Worm (Caenorhabditis elegans) whole organism, young adult: Measurements from ENCODE around the gene emb-4.

Source experiments
- B0035.1 ChIP-seq: sonication (generic microtip); optimal IDR thresholded peaks from 2 replicates; lab custom pipeline; 2016; ENCODE audit warnings: missing genetic modification characterization, mild to moderate bottlenecking, missing compliant biosample characterization, missing genotype, missing genetic modification reagents
- D2030.7 ChIP-seq: fragments of 200-800 bp; sonication (Bioruptor generic); IDR thresholded peaks from 2 replicates; pipeline ENCODE4 v1.3.6; 2022; ENCODE audit warnings: missing genetic modification reagents, missing genetic modification characterization, missing compliant biosample characterization
- rcor-1 ChIP-seq: fragments of 200-800 bp; sonication (Bioruptor generic); IDR thresholded peaks from 2 replicates; pipeline ENCODE4 v1.3.6; 2022; ENCODE audit warnings: missing genetic modification reagents, missing genetic modification characterization, missing compliant biosample characterization
- unc-62 ChIP-seq: fragments of 150-350 bp; optimal IDR thresholded peaks from 2 replicates; lab custom pipeline; 2014; ENCODE audit warnings: missing biosample characterization, missing genetic modification reagents, missing genetic modification characterization

DNA sequence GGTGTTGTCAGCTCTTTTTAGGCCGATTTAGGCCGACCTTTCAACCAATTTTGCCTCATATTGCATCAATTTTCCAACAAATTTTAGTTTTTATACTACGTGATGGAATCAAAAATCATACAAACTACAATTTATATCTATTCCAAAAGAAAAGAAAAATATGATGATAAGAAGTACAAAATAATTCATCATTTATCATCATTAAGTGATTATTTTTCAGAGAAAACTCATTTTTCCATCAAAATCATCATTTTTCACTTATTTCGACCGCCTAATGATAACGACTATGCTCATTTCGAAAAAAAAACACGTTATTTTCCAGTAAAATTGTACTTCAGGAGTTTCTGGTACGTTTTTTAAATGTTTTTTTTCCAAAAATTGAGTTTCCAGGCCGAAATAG, 40.0 kb downstream of the emb-4 start:
- TF ChIP-seq D2030.7 (GFP tag; lab: Robert Waterston, UW) (no peak), B0035.1 (no peak), rcor-1 (no peak), unc-62 (no peak)
